Worm (Caenorhabditis elegans): ENCODE results near the gene F49E12.8.
"Not testable (repeated sequence)": the region's sequence is repeated elsewhere in the genome, so short reads cannot be mapped to it uniquely, and the experiment has no call there.

F49E12.8 gene

DNA sequence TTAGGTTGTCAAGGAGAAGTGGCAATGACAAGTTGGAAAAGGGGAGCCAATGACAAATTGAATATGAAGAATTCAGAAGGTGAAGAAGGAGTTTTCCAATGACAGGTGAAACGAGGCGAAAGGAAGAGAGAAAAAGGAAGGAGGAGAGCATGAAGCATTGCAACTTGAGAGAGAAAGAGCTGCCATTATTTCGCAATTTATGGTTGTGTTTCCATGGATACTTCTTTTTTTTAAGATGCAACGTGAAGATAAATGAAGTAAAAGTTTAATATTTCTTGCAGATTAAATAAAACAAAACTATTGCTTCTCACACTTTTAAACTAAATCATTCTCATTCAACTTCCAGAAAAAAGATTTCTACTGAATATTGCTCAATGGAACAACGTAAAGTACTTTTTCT lies at the start of gene F49E12.8:
F49E12.8 (minus strand) TSS at position 101 of the 400 bp plus-strand sequence.
- no peak for TF ChIP-seq unc-62 (GFP tag; optimal IDR thresholded peaks at IDR 0.05)

ce11 chrII:8442717-8443223 lies 48.7 kb upstream of the F49E12.8 start, which contains the start of gene eif-3.G:
TSS of gene eif-3.G (plus strand) at chrII:8442767.
- TF ChIP-seq unc-62 (GFP tag; optimal IDR thresholded peaks at IDR 0.05): no peak

DNA sequence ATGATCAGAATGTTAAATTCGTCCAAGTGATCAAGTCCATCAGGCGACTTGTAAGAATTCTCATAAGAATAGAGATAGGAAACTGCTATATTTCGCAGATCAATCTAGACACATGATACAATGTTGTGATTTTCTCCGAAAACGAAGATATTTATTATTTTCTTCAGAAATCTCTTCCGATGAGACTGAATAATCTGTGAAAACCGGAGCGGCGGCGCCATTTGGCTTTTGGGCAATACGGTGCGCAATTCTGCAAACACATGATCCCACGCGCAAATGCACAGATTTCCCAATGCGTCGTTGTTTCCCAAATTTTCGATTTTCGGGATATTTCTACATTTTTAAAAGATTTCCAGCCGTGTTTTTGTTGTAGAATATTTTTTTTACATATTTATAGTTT lies 48.1 kb upstream of the F49E12.8 start:
- no peak for TF ChIP-seq unc-62 (GFP tag; optimal IDR thresholded peaks at IDR 0.05)

DNA sequence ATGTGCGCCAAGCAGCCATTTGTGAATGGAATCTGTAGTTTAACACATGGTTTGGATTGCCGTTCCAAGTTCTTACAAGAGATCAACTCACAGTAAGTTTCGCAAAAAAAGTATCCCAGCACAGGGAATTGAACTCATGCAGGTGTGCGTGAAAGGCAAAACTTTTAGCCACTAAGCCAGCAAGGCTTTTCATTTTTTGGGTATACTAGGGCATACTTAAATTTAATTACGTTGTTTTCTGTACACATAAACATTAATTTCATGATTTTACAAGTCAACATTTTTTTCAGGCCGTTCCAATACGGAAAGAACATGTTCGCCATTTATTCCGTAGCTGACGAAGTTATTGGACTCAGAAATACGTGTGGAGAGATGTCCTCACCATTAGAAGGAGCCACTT lies 47.4 kb upstream of the F49E12.8 start:
- TF ChIP-seq unc-62 (GFP tag; optimal IDR thresholded peaks at IDR 0.05): no peak

ce11 chrII:8440792-8441191 lies 46.7 kb upstream of the F49E12.8 start:
- no peak for TF ChIP-seq unc-62 (GFP tag; optimal IDR thresholded peaks at IDR 0.05)

DNA sequence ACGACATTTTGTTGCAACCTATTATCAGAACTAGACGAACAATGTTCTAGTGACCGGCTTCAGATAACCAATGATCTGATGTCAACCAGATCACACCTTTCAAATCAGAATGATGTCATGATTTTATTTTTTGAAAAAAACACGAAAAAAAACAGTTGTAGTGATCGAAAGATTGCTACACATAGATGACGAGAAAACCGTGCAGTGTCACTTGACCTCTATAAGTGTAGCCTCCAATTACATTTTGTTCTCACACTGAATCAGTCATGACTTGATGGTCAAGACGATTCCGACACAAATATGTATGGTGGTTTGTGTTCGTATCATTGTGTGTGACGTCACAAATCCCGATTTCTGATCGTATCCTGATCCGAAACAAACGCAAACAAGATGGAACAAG lies 46.0 kb upstream of the F49E12.8 start:
- TF ChIP-seq unc-62 (GFP tag; optimal IDR thresholded peaks at IDR 0.05): no peak

DNA sequence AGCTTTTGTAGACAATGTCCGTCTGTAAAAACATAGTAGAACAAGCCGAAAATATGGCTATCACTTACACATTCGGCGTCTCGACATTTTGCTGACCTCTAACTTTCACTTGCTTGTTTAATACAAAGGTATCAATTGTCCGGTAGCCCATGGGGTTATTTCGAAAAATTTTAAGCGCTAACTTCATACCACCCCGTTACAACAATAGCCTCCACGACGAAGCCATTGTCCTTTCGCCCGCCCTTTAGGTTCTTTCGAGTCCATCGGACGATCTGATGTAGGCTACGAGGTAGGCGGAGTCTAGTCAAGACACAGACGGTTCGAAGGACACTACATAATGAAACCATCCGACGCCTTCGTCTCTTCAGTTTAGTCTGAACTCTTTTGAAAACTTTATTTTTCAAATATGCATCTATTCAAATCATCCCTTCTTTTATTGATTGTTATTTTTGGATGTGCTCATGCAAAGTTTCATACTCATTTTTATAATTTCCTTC lies 44.7 kb upstream of the F49E12.8 start, which contains the start of gene lips-10:
lips-10 (plus strand) TSS at position 378 of the 497 bp plus-strand sequence.
- TF ChIP-seq unc-62 (GFP tag; optimal IDR thresholded peaks at IDR 0.05): no peak

DNA sequence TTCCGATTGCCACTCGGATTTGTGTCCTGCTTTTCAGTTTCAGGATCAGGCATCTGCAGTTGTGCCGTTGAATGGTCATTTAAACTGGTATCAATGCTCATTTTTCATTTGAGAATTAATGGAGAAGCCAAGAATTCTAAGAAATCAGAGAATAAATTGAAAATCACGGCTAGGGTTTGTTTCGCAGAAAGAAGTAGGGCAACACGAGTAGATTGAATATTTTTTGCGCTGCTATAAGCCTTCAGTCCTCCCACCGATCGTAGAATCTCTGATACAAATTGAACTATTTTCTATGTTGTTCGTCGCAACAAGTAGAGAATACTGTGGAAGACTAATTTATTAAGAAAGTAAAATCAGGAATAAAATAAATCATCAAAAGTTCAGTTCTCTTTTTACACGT lies 42.9 kb upstream of the F49E12.8 start, which contains the start of gene acp-3:
acp-3 (minus strand) TSS at position 101 of the 400 bp plus-strand sequence.
- TF ChIP-seq unc-62 (GFP tag; optimal IDR thresholded peaks at IDR 0.05): no peak

DNA sequence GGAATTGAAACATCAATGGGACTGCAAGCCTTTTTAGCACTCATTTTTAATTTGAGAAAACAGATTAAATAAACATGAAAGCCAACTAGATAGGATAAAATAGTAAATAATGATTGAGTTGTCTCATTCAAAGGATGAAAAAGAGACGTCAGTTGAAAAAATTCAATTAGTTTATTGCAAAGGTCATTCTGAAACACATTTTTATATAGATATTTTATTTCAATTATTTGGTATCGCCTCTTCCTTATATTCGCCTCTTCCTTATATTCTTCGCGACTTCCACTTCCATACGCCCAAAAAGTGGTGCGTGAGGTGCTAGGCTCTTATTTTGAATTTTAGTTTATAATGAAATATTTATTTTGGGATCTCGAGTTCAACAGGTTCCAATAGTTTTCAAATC lies 40.9 kb upstream of the F49E12.8 start, which contains the start of gene acp-4:
acp-4 (minus strand) TSS at position 101 of the 400 bp plus-strand sequence.
- TF ChIP-seq unc-62 (GFP tag; optimal IDR thresholded peaks at IDR 0.05): no peak

DNA sequence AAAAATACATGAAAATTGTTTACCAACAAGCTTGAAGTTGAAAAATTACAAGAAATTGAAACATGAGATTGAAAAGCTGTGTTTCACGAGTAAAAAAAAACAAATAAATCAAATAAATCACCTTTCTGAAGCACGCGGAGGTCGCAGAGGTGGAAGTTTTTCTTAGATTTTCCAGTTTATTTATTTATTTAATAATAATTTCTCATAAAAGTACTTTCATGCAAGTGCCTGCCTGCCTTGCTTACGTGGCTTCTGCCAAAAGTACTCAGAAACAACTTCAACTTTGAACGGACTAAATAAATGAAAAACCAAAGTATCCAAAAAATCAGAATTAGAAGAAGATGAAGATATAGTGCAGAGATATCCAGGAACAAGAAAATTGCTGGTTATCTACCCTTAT lies 37.8 kb upstream of the F49E12.8 start, which contains the start of gene acp-2:
acp-2 (minus strand) TSS at position 101 of the 400 bp plus-strand sequence.
- no peak for TF ChIP-seq unc-62 (GFP tag; optimal IDR thresholded peaks at IDR 0.05)

DNA sequence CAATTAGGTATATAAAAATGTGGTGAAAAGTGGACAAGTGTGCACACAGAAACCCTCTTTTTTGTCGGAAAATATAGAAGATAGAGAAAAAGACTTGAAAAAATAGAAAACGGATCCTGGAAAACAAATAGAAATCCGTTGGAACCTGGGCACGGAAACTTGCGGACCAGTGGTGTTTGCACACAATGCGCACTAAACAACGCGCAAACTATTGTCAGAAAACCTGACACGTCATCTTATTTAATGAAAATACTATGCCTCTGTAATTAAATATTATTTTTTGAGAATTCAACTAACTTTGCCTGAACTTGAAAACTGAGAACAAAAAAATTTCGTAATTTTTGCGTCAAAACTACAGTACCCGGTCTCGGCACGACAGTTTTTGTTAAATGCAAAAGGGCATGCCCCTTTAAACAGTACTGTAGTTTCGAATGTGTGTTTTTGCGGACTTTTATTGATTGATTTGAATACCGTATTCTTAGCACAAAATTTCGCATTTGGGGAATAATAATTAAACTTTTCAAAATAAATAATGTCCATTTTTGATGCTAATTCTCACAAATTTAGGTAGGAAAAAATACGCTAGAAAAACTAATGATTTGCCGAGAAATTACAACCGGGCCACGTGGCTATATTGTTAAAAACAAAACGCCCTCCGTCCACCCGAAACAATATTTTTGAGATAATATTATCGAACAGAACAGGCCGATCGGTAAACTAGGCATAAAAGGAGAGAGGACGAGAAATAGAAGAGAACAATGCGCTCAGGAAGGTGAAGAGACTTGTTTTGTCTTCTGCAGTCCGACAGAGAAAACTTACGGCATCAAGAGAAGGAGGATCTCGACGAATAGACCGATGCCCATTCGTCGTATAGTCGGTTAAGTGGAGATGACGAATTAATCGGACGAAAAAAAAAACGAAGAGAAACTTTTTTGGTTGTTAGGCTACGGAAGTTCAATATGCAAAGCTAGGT lies 35.1 kb upstream of the F49E12.8 start:
- TF ChIP-seq unc-62 (GFP tag; optimal IDR thresholded peaks at IDR 0.05): no peak

DNA sequence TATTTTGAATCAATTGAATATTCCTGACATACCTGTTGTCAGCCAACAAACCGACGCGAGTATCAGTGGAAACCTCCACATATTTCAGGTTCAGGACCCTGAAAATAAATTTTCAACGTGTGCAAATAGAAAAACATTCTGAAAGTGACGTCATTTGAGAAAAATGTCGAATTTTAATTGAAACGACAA lies 34.5 kb upstream of the F49E12.8 start, which contains the start of gene F14E5.2:
F14E5.2 (minus strand) TSS at position 101 of the 189 bp plus-strand sequence.
- TF ChIP-seq unc-62 (GFP tag; optimal IDR thresholded peaks at IDR 0.05): no peak

- TF ChIP-seq unc-62 (GFP tag; optimal IDR thresholded peaks at IDR 0.05): no peak
Observed at ce11 chrII:8420775-8421388, 26.8 kb upstream of the F49E12.8 start.

ce11 chrII:8419798-8420197 lies 25.7 kb upstream of the F49E12.8 start, which contains the start of gene F14E5.8:
TSS of gene F14E5.8 (plus strand) at chrII:8420098.
- TF ChIP-seq unc-62 (GFP tag; optimal IDR thresholded peaks at IDR 0.05): not testable (repeated sequence)

- TF ChIP-seq unc-62 (GFP tag; optimal IDR thresholded peaks at IDR 0.05): no peak
Observed at ce11 chrII:8419015-8419414, 24.9 kb upstream of the F49E12.8 start.

DNA sequence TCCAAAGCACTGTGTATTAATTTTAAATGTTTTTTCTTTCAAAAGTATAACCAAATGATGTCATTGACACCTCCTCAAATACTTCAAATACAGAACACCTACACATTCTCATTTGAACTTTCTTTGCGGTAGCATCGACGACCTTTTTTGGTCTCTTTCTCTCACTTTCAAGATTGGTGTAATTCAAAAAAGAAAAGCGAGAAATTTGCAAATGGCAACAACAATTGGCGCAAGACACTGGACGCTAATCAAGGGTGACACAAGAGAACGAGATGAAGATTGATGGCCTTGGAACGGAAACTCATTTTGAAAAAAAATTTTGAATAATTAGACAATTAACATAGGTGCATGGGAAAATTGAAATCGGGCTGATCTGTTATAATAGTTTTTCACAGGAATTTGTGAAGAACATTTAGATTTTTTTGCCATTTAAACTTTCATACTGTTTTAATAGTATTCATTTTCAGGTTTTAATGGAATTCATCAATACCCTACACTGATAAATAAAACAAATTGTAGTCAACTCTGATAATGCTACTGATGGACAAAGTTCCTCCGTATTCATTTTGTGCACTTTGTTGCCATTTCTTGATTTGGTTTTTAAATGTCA lies 23.1 kb upstream of the F49E12.8 start, which contains the start of gene fdgt-2:
fdgt-2 (plus strand) TSS at position 560 of the 610 bp plus-strand sequence.
- TF ChIP-seq unc-62 (GFP tag; optimal IDR thresholded peaks at IDR 0.05): no peak

Data from whole organism, dauer.